Worm (Caenorhabditis elegans): ENCODE data around the gene ZC412.3.
"Not testable (repeated sequence)": the region's sequence is repeated elsewhere in the genome, so short reads cannot be mapped to it uniquely, and the experiment has no call there.

Gene ZC412.3

DNA sequence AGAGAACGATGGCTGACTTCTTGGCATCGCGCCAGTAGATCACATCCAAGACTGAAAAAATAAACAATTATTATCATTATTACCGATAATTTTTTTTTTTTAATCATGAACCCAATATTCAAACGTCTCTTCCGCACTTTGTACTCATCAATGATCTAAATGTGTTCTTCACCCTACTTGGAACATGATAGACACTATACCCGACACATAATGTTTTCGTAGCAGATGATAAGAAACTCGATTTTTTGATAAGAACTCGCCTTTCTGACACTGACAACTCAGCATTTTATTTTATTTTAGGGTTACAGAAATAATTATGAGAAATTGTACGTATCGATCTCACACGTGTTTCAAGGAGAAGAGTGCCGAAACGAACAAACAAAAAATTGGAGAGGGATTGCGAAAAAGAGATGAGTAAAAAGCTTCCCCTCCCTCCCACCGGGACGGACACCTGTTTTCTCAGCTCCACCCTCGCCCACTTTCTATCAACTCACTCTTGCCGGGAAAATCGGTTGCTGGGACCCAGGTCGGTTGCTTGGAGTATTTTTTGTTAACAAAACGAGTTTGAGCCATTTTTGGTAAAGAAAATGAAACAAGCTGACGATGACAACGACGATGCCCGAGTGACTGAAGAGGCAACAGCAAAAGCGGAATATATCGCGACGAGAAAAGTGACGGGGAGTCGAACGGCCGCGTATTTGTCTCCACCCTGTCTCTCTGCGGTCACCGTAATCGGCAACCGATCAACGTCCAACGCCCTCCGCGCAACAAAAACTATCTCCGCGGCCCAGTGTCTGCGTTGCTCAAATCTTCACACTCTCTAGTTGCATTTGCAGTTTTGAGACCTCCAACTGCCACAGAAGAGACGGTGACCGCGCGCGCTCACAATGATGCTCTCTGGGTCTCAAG is 40.8 kb downstream of the ZC412.3 start:
- TF ChIP-seq mml-1 (tag; optimal IDR thresholded peaks at IDR 0.05) (no peak), jun-1 (tag; optimal IDR thresholded peaks at IDR 0.05) (peak; percentile 8), nhr-25 (tag; optimal IDR thresholded peaks at IDR 0.05) (peak; percentile 48), elt-2 (tag; optimal IDR thresholded peaks at IDR 0.05) (peak; percentile 96), snpc-4 (tag; optimal IDR thresholded peaks at IDR 0.05) (peak; percentile 24), R02D3.7 (tag; optimal IDR thresholded peaks at IDR 0.05) (no peak), fkh-2 (tag; optimal IDR thresholded peaks at IDR 0.05) (no peak), nhr-23 (tag; optimal IDR thresholded peaks at IDR 0.05) (peak; percentile 39), pha-4 (tag; optimal IDR thresholded peaks at IDR 0.05) (peak; percentile 44), skn-1 (tag; optimal IDR thresholded peaks at IDR 0.05) (no peak), ceh-16 (tag; optimal IDR thresholded peaks at IDR 0.05) (no peak), nhr-76 (tag; optimal IDR thresholded peaks at IDR 0.05) (no peak), elt-3 (tag; optimal IDR thresholded peaks at IDR 0.05) (no peak), nhr-11 (tag; optimal IDR thresholded peaks at IDR 0.05) (no peak), nhr-77 (tag; optimal IDR thresholded peaks at IDR 0.05) (no peak), pqm-1 (tag; optimal IDR thresholded peaks at IDR 0.05) (peak; percentile 92), zag-1 (tag; optimal IDR thresholded peaks at IDR 0.05) (no peak), ama-1 (optimal IDR thresholded peaks at IDR 0.05) (no peak), nhr-43 (tag; optimal IDR thresholded peaks at IDR 0.05; ENCODE audit: poor library complexity, severe bottlenecking) (peak; percentile 5), nhr-237 (tag; optimal IDR thresholded peaks at IDR 0.05) (no peak), lin-39 (tag; optimal IDR thresholded peaks at IDR 0.05) (peak; percentile 17), unc-39 (tag; optimal IDR thresholded peaks at IDR 0.05) (no peak), elt-1 (tag; optimal IDR thresholded peaks at IDR 0.05) (no peak), ceh-82 (tag; optimal IDR thresholded peaks at IDR 0.05) (no peak), aly-2 (tag; optimal IDR thresholded peaks at IDR 0.05) (no peak)

DNA sequence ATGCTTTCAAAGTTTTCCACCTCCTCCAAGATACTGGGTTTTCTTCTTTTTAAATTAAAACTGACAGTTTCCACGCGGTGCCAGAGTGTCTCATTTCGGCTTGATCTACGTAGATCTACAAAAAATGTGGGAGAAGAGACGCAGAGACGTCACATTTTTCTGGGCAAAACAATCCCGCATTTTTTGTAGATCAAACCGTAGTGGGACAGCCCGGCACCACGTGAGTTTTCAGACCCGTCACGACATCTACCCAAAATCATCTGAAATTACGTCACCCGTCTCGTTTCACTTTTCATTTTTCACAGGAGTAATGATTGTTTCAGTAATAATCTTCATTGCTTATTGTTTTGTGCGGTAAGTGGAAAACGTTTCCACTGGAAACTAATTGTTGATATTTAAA is 42.9 kb downstream of the ZC412.3 start:
- TF ChIP-seq lsy-12 (tag; optimal IDR thresholded peaks at IDR 0.05): peak; percentile 14
- TF ChIP-seq elt-1 (tag; optimal IDR thresholded peaks at IDR 0.05): no peak

DNA sequence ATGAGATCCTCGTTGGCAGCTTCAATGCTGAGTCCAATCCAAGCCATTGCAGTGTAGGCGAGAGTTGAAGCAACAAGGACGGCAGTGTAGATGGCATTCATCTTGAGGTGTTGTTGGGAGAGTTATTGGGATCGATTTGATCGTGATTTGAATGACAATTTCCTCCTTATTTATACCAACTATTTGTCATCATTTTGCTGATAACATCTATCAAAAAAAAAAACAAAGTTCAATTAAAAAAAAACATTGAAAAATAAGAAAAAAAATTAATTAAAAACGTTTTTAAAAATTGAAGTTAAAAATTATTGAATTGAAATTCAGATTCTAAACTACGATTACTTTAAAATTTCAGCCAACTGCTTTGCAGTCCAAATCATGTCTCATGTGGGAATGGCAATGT is 44.4 kb downstream of the ZC412.3 start, which contains the start of gene nspa-8:
TSS of gene nspa-8 (minus strand) at position 101 of the 400 bp plus-strand sequence.
- not testable (repeated sequence) for TF ChIP-seq nhr-43 (tag; optimal IDR thresholded peaks at IDR 0.05; ENCODE audit: poor library complexity, severe bottlenecking); ama-1 (optimal IDR thresholded peaks at IDR 0.05); skn-1 (tag; optimal IDR thresholded peaks at IDR 0.05)

DNA sequence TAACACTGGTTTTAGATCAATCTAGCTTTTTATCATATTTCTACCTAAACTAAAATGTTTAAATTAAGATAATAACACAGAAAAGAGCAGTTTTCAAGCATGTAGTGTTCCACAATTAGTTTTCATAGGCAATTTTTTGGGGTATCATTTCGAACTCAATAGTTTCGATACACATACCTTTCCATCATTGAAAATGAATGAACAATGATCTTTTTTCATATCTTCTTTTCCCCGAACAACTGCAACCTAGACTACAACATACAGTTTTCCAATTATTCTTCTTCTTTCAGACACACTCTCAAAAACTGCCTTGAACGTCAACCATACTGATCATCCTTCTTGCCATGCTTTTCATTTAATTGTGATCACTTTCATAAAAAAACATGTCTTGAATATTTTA is 47.2 kb downstream of the ZC412.3 start, which contains the start of gene W06A7.4:
TSS of gene W06A7.4 (plus strand) at position 301 of the 400 bp plus-strand sequence.
- TF ChIP-seq nfya-1 (tag; optimal IDR thresholded peaks at IDR 0.05; ENCODE audit: insufficient read depth) (no peak), nhr-43 (tag; optimal IDR thresholded peaks at IDR 0.05; ENCODE audit: poor library complexity, severe bottlenecking) (no peak), ceh-28 (tag; optimal IDR thresholded peaks at IDR 0.05) (no peak), nhr-28 (tag; optimal IDR thresholded peaks at IDR 0.05) (no peak), pha-4 (tag; optimal IDR thresholded peaks at IDR 0.05) (no peak), ztf-4 (tag; optimal IDR thresholded peaks at IDR 0.05) (no peak), ceh-82 (tag; optimal IDR thresholded peaks at IDR 0.05) (no peak), zag-1 (tag; optimal IDR thresholded peaks at IDR 0.05) (no peak), ceh-9 (tag; optimal IDR thresholded peaks at IDR 0.05) (no peak), egl-5 (tag; optimal IDR thresholded peaks at IDR 0.05) (no peak), nhr-76 (tag; optimal IDR thresholded peaks at IDR 0.05) (no peak), unc-62 (GFP tag; optimal IDR thresholded peaks at IDR 0.05) (no peak), mml-1 (tag; optimal IDR thresholded peaks at IDR 0.05) (no peak), nhr-12 (tag; optimal IDR thresholded peaks at IDR 0.05) (no peak)

DNA sequence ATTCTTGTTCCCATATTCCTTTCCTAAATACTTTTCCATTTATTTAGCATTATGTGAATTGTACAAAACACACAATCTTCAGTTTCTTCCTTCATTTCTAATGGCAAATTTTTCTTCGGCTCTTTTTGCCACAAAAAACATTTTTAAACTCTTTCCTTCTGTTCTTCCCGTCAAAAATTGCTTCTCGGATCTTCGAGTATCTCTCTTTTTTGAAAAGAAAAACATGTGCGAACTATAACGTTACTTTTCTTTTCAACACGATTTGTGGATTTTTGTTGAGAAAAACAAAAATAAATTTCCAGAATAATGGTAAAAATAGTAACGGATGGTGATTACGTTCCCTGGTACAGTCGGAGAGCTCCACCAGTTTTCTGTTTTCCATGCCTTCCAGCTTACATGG is 49.8 kb downstream of the ZC412.3 start, which contains the start of gene W06A7.2:
TSS of gene W06A7.2 (plus strand) at position 301 of the 400 bp plus-strand sequence.
- no peak for TF ChIP-seq nhr-12 (tag; optimal IDR thresholded peaks at IDR 0.05)
- no peak for TF ChIP-seq pqm-1 (tag; optimal IDR thresholded peaks at IDR 0.05)
- no peak for TF ChIP-seq fkh-10 (GFP tag; optimal IDR thresholded peaks at IDR 0.05)
- TF ChIP-seq egl-5 (tag; optimal IDR thresholded peaks at IDR 0.05): no peak
- TF ChIP-seq egl-27 (tag; optimal IDR thresholded peaks at IDR 0.05): no peak
- TF ChIP-seq eor-1 (tag; optimal IDR thresholded peaks at IDR 0.05): no peak

Measured in whole organism, L3 larva.